Worm (Caenorhabditis elegans) whole organism, L4/young adult: ENCODE results near the gene fbxc-47.

Source experiments
- W03F9.2 ChIP-seq: fragments of 150-350 bp; optimal IDR thresholded peaks from 2 replicates; lab custom pipeline; 2014; ENCODE audit warnings: missing biosample characterization, missing genetic modification characterization
- dao-5 ChIP-seq: sonication (generic microtip); optimal IDR thresholded peaks from 2 replicates; lab custom pipeline; 2016; ENCODE audit warnings: missing genotype, missing genetic modification characterization, moderate library complexity, missing compliant biosample characterization
- him-1 ChIP-seq: sonication (generic microtip); optimal IDR thresholded peaks from 2 replicates; lab custom pipeline; 2016; ENCODE audit warnings: missing genotype, missing genetic modification reagents, missing genetic modification characterization, missing compliant biosample characterization

- TF ChIP-seq him-1 (no peak), dao-5 (tag; lab: Kevin White, UChicago) (no peak), W03F9.2 (tag; lab: Kevin White, UChicago) (no peak)
Observed at ce11 chrIV:3807545-3807944, 2.2 kb downstream of the fbxc-47 start.
